Worm (Caenorhabditis elegans) whole organism, young adult: ENCODE measurements around the gene fipr-21.

Source experiments
- B0261.1 ChIP-seq: sonication (generic microtip); optimal IDR thresholded peaks from 2 replicates; lab custom pipeline; 2016; ENCODE audit warnings: mild to moderate bottlenecking, missing genetic modification characterization, moderate library complexity, missing compliant biosample characterization
- C17E4.6 ChIP-seq: fragments of 200-800 bp; sonication (Bioruptor generic); IDR thresholded peaks from 2 replicates; pipeline ENCODE4 v1.3.6; 2022; ENCODE audit warnings: missing genetic modification reagents, missing genetic modification characterization, missing compliant biosample characterization
- F22D6.2 ChIP-seq: sonication (generic microtip); optimal IDR thresholded peaks from 2 replicates; lab custom pipeline; 2016; ENCODE audit warnings: mild to moderate bottlenecking, missing genetic modification characterization, missing compliant biosample characterization
- F37B4.10 ChIP-seq: fragments of 200-800 bp; sonication (Bioruptor generic); IDR thresholded peaks from 2 replicates; pipeline ENCODE4 v1.3.6; 2022; ENCODE audit warnings: missing genetic modification characterization, missing compliant biosample characterization
- F39B2.1 ChIP-seq: fragments of 200-800 bp; sonication (Bioruptor generic); IDR thresholded peaks from 2 replicates; pipeline ENCODE4 v1.3.6; 2022; ENCODE audit warnings: missing genetic modification reagents, missing genetic modification characterization, missing compliant biosample characterization
- F52B5.7 ChIP-seq: sonication (generic microtip); optimal IDR thresholded peaks from 2 replicates; lab custom pipeline; 2016; ENCODE audit warnings: mild to moderate bottlenecking, missing genetic modification characterization, missing compliant biosample characterization
- F57A8.1 ChIP-seq: fragments of 200-800 bp; sonication (Bioruptor generic); optimal IDR thresholded peaks from 2 replicates; lab custom pipeline; 2018; ENCODE audit warnings: mild to moderate bottlenecking, missing genetic modification characterization, moderate library complexity, missing compliant biosample characterization
- K11D2.4 ChIP-seq: fragments of 200-800 bp; sonication (Bioruptor generic); IDR thresholded peaks from 2 replicates; pipeline ENCODE4 v1.3.6; 2022; ENCODE audit warnings: missing genetic modification reagents, missing genetic modification characterization, missing compliant biosample characterization
- Y56A3A.18 ChIP-seq: fragments of 200-800 bp; sonication (Bioruptor generic); IDR thresholded peaks from 2 replicates; pipeline ENCODE4 v1.3.6; 2022; ENCODE audit warnings: missing genetic modification reagents, missing genetic modification characterization, missing compliant biosample characterization
- Y95B8A.8 ChIP-seq: fragments of 200-800 bp; sonication (Bioruptor generic); IDR thresholded peaks from 2 replicates; pipeline ENCODE4 v1.3.6; 2022; ENCODE audit warnings: missing genetic modification reagents, missing genetic modification characterization, missing compliant biosample characterization
- ZK185.1 ChIP-seq: sonication (generic microtip); optimal IDR thresholded peaks from 2 replicates; lab custom pipeline; 2016; ENCODE audit warnings: mild to moderate bottlenecking, missing genetic modification characterization, missing compliant biosample characterization; ENCODE audit not compliant: poor library complexity, severe bottlenecking
- attf-3 ChIP-seq: fragments of 200-800 bp; sonication (Bioruptor generic); conservative IDR thresholded peaks from 2 replicates; pipeline ENCODE4 v1.3.6; 2022; ENCODE audit warnings: missing genetic modification reagents, missing genetic modification characterization, missing compliant biosample characterization
- attf-5 ChIP-seq: fragments of 200-800 bp; sonication (Bioruptor generic); optimal IDR thresholded peaks from 2 replicates; lab custom pipeline; 2018; ENCODE audit warnings: mild to moderate bottlenecking, missing genetic modification characterization, missing compliant biosample characterization
- bed-2 ChIP-seq: fragments of 200-800 bp; sonication (Bioruptor generic); IDR thresholded peaks from 2 replicates; pipeline ENCODE4 v1.3.6; 2022; ENCODE audit warnings: missing genetic modification reagents, missing genetic modification characterization, missing compliant biosample characterization
- cebp-2 ChIP-seq: fragments of 200-800 bp; sonication (Bioruptor generic); IDR thresholded peaks from 2 replicates; pipeline ENCODE4 v1.3.6; 2022; ENCODE audit warnings: missing genetic modification characterization, missing compliant biosample characterization
- egl-18 ChIP-seq: fragments of 200-800 bp; sonication (Bioruptor generic); IDR thresholded peaks from 2 replicates; pipeline ENCODE4 v1.3.6; 2022; ENCODE audit warnings: missing genetic modification reagents, missing genetic modification characterization, missing compliant biosample characterization
- egrh-3 ChIP-seq: fragments of 200-800 bp; sonication (Bioruptor generic); IDR thresholded peaks from 2 replicates; pipeline ENCODE4 v1.3.6; 2022; ENCODE audit warnings: missing genetic modification reagents, missing genetic modification characterization, missing compliant biosample characterization
- hlh-12 ChIP-seq: sonication (generic microtip); optimal IDR thresholded peaks from 2 replicates; lab custom pipeline; 2016; ENCODE audit warnings: missing genetic modification characterization, missing compliant biosample characterization
- hlh-26 ChIP-seq: fragments of 200-800 bp; sonication (Bioruptor generic); conservative IDR thresholded peaks from 2 replicates; pipeline ENCODE4 v1.3.6; 2022; ENCODE audit warnings: missing genetic modification reagents, missing genetic modification characterization, missing compliant biosample characterization
- hmg-20 ChIP-seq: fragments of 200-800 bp; sonication (Bioruptor generic); IDR thresholded peaks from 2 replicates; pipeline ENCODE4 v1.3.6; 2022; ENCODE audit warnings: missing genetic modification reagents, missing genetic modification characterization, missing compliant biosample characterization
- lag-1 ChIP-seq: fragments of 200-800 bp; sonication (Bioruptor generic); IDR thresholded peaks from 2 replicates; pipeline ENCODE4 v1.3.6; 2022; ENCODE audit warnings: missing genetic modification reagents, missing genetic modification characterization, missing compliant biosample characterization
- madf-8 ChIP-seq: fragments of 200-800 bp; sonication (Bioruptor generic); conservative IDR thresholded peaks from 2 replicates; pipeline ENCODE4 v1.3.6; 2022; ENCODE audit warnings: missing genetic modification reagents, missing genetic modification characterization, missing compliant biosample characterization
- mes-4 ChIP-seq: sonication (generic microtip); optimal IDR thresholded peaks from 2 replicates; lab custom pipeline; 2016; ENCODE audit warnings: missing genotype, missing genetic modification characterization, missing compliant biosample characterization
- nhr-90 ChIP-seq: sonication (generic microtip); optimal IDR thresholded peaks from 2 replicates; lab custom pipeline; 2016; ENCODE audit warnings: missing genotype, mild to moderate bottlenecking, missing genetic modification characterization, missing compliant biosample characterization
- pha-4 ChIP-seq: fragments of 150-350 bp; sonication (generic microtip); optimal IDR thresholded peaks from 2 replicates; lab custom pipeline; 2014; ENCODE audit warnings: missing biosample characterization, missing genetic modification reagents, missing genetic modification characterization
- sdz-38 ChIP-seq: sonication (generic microtip); optimal IDR thresholded peaks from 2 replicates; lab custom pipeline; 2016; ENCODE audit warnings: missing genotype, missing genetic modification characterization, missing compliant biosample characterization
- snpc-1.1 ChIP-seq: sonication (generic microtip); optimal IDR thresholded peaks from 2 replicates; lab custom pipeline; 2017; ENCODE audit warnings: missing genetic modification characterization, mild to moderate bottlenecking, missing compliant biosample characterization, antibody characterized with exemption, moderate library complexity, missing genotype, missing genetic modification reagents; ENCODE audit not compliant: insufficient read depth
- sptf-2 ChIP-seq: fragments of 200-800 bp; sonication (Bioruptor generic); optimal IDR thresholded peaks from 2 replicates; lab custom pipeline; 2018; ENCODE audit warnings: mild to moderate bottlenecking, missing genetic modification characterization, missing compliant biosample characterization
- unc-62 ChIP-seq: fragments of 150-350 bp; optimal IDR thresholded peaks from 2 replicates; lab custom pipeline; 2014; ENCODE audit warnings: missing biosample characterization, missing genetic modification reagents, missing genetic modification characterization
- ztf-22 ChIP-seq: fragments of 200-800 bp; sonication (Bioruptor generic); optimal IDR thresholded peaks from 2 replicates; lab custom pipeline; 2018; ENCODE audit warnings: mild to moderate bottlenecking, missing genetic modification characterization, moderate library complexity, missing compliant biosample characterization
- ztf-28 ChIP-seq: fragments of 200-800 bp; sonication (Bioruptor generic); IDR thresholded peaks from 2 replicates; pipeline ENCODE4 v1.3.6; 2022; ENCODE audit warnings: missing genetic modification reagents, missing genetic modification characterization, missing compliant biosample characterization
- ztf-3 ChIP-seq: fragments of 200-800 bp; sonication (Bioruptor generic); optimal IDR thresholded peaks from 2 replicates; lab custom pipeline; 2018; ENCODE audit warnings: mild to moderate bottlenecking, missing genetic modification characterization, missing compliant biosample characterization
- ztf-6 ChIP-seq: fragments of 200-800 bp; sonication (Bioruptor generic); IDR thresholded peaks from 2 replicates; pipeline ENCODE4 v1.3.6; 2022; ENCODE audit warnings: missing genetic modification reagents, missing genetic modification characterization, missing compliant biosample characterization

Gene fipr-21

ce11 chrX:10317565-10317964 lies 13.2 kb downstream of the fipr-21 start, which contains the start of gene R07E3.6:
Gene R07E3.6, plus strand, starts transcription at chrX:10317722.
- TF ChIP-seq Y95B8A.8 (GFP tag; lab: Robert Waterston, UW) (no peak), C17E4.6 (GFP tag; lab: Robert Waterston, UW) (no peak), snpc-1.1 (tag; lab: Kevin White, UChicago) (no peak), hmg-20 (GFP tag; lab: Robert Waterston, UW) (no peak), egl-18 (GFP tag; lab: Robert Waterston, UW) (no peak), F39B2.1 (GFP tag; lab: Robert Waterston, UW) (no peak)
- TF ChIP-seq, all 124 proteins: peak for 0

DNA sequence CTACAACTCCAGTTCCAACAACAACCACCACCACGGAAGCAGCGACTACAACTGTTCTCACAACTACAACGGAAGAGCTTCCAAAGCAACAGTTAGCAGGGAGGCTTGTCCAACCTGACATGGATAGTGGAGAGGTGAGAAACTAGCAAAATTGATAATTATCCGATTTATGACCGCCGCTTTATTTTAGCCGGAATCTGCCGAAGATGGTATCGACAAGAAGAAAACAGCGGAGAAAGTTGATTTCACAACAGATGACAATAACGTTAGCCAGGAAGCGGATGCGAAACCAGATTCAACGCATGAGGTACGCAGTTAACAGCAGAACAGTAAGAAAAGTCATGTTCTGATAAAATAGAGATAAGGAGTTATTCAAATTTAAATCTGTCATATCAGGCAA lies 14.1 kb downstream of the fipr-21 start:
- TF ChIP-seq F22D6.2 (tag; lab: Kevin White, UChicago) (no peak), B0261.1 (no peak), nhr-90 (tag; lab: Kevin White, UChicago) (no peak), lag-1 (GFP tag; lab: Robert Waterston, UW) (no peak), F39B2.1 (GFP tag; lab: Robert Waterston, UW) (no peak), ztf-22 (no peak), ztf-6 (GFP tag; lab: Robert Waterston, UW) (no peak), sptf-2 (no peak), F37B4.10 (GFP tag; lab: Robert Waterston, UW) (no peak), F52B5.7 (no peak), sdz-38 (tag; lab: Kevin White, UChicago) (no peak), pha-4 (no peak)

DNA sequence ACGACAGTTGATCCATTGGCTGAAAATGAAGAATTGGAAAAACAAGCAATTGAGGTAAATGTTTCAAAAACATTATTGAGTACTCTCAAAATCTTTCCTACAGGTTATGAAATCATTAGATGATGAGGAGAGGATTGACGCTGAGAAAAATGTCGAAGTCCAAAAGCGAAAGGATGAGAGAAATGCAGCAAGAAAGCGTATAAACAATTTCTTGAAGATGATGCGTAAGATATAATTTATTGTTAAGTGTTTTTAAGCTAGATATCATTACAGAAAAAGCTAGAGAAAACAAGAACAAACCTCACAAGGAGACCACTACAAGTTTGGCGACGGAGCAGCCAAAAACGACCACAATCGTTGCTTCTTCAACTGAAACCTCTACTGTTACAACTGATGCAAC lies 15.3 kb downstream of the fipr-21 start:
- no peak for TF ChIP-seq B0261.1
- TF ChIP-seq hlh-12 = no peak
- TF ChIP-seq attf-5 (GFP tag; lab: Kevin White, UChicago) = no peak
- no peak for TF ChIP-seq madf-8 (GFP tag; lab: Robert Waterston, UW)
- no peak for TF ChIP-seq bed-2 (GFP tag; lab: Robert Waterston, UW)
- TF ChIP-seq ZK185.1 (tag; lab: Kevin White, UChicago) = no peak
- no peak for TF ChIP-seq ztf-28 (GFP tag; lab: Robert Waterston, UW)
- TF ChIP-seq hlh-26 (GFP tag; lab: Robert Waterston, UW) = no peak
- no peak for TF ChIP-seq mes-4 (tag; lab: Kevin White, UChicago)
- TF ChIP-seq ztf-3 = no peak
- no peak for TF ChIP-seq F57A8.1 (GFP tag; lab: Kevin White, UChicago)
- TF ChIP-seq Y56A3A.18 = no peak
- TF ChIP-seq attf-3 (GFP tag; lab: Robert Waterston, UW) = no peak
- no peak for TF ChIP-seq C17E4.6 (GFP tag; lab: Robert Waterston, UW)
- no peak for TF ChIP-seq unc-62 (GFP tag; lab: Kevin White, UChicago)

DNA sequence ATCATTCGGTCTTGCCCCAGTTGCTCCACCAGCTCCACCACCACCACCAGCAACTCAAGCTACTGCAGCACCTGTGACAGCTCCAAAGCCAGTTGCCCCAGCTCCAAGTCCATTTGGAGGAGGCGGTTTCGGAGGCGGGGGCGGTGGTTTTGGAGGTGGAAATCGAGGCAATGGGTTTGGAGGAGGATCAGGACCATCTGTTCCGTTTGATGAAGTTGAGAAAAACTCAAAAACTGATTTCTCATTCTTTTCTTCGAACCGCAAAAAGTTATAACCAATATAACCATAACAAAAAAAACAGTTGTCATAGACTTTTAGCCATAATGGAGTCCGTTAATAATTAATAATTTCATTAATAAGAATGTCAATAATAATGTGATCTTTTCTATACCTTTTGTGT lies 17.1 kb downstream of the fipr-21 start:
- TF ChIP-seq egrh-3 (GFP tag; lab: Robert Waterston, UW) (peak; percentile 40; the same call in 1 of the 2 replicates), K11D2.4 (GFP tag; lab: Robert Waterston, UW) (no peak), cebp-2 (GFP tag; lab: Robert Waterston, UW) (0 out of 2 replicates have a peak, but pooled peaks have one; percentile 25)
